Worm (Caenorhabditis elegans): ENCODE results near the gene nduv-3.

ce11 chrIV:2680281-2680680 lies 39.2 kb downstream of the nduv-3 start:
- no peak for TF ChIP-seq flt-1 (GFP tag; IDR thresholded peaks at IDR 0.05)
- TF ChIP-seq klf-2 (GFP tag; conservative IDR thresholded peaks at IDR 0.05): no peak

Measured in whole organism, midembryonic.